Worm (Caenorhabditis elegans) whole organism, early embryonic: ENCODE data around the gene frm-7.

Experiments used
- F13C5.2 ChIP-seq: sonication (generic microtip); optimal IDR thresholded peaks from 2 replicates; lab custom pipeline; 2017; ENCODE audit warnings: mild to moderate bottlenecking, missing genetic modification characterization, inconsistent platforms, missing compliant biosample characterization
- ama-1 ChIP-seq: fragments of 150-350 bp; optimal IDR thresholded peaks from 2 replicates; lab custom pipeline; 2014
- tbx-11 ChIP-seq: fragments of 200-800 bp; sonication (Bioruptor generic); IDR thresholded peaks from 2 replicates; pipeline ENCODE4 v1.3.6; 2022; ENCODE audit warnings: missing genetic modification characterization, missing compliant biosample characterization

- no peak for TF ChIP-seq ama-1
- TF ChIP-seq F13C5.2 (tag; lab: Kevin White, UChicago) = no peak
- no peak for TF ChIP-seq tbx-11
Measured at ce11 chrV:12301985-12302591, at the start of gene frm-7, which contains the start of gene F55C5.17.
